In genomic region chr3L:3515280-3516020, dm6 we compare ENCODE assay signal across 1 fruit fly cellular context.
TF ChIP-seq lines count a peak whose summit lies in the region.

Eip63E (plus strand) TSS chr3L:3515751.

TF ChIP-seq in whole organism, embryonic, 481 proteins besides CTCF, POLR2A, EP300 and RAD21 (continued from another document and continues in another):
- TF ChIP-seq Abd-B (GFP tag; optimal IDR thresholded peaks at IDR 0.05; lab: Kevin White, UChicago) (no peak), pzg (GFP tag; optimal IDR thresholded peaks at IDR 0.05; lab: Kevin White, UChicago) (peak; percentile 79), CG11093 (GFP tag; IDR thresholded peaks at IDR 0.05; lab: Robert Waterston, UW) (no peak), cad (GFP tag; optimal IDR thresholded peaks at IDR 0.05; lab: Kevin White, UChicago) (no peak), fu2 (GFP tag; optimal IDR thresholded peaks at IDR 0.05; lab: Kevin White, UChicago) (no peak), CG2116 (GFP tag; optimal IDR thresholded peaks at IDR 0.05; lab: Kevin White, UChicago) (peak; percentile 14), chif (GFP tag; optimal IDR thresholded peaks at IDR 0.05; lab: Kevin White, UChicago) (no peak), CG10431 (GFP tag; optimal IDR thresholded peaks at IDR 0.05; lab: Kevin White, UChicago) (no peak), p53 (GFP tag; optimal IDR thresholded peaks at IDR 0.05; lab: Kevin White, UChicago) (no peak), CkIIα-i1 (GFP tag; IDR thresholded peaks at IDR 0.05; lab: Robert Waterston, UW) (no peak), Lpt (GFP tag; optimal IDR thresholded peaks at IDR 0.05; lab: Kevin White, UChicago) (no peak), Kr (GFP tag; optimal IDR thresholded peaks at IDR 0.05; lab: Kevin White, UChicago) (no peak), CG10321 (GFP tag; IDR thresholded peaks at IDR 0.05; lab: Robert Waterston, UW) (no peak), mld (GFP tag; IDR thresholded peaks at IDR 0.05; lab: Robert Waterston, UW; ENCODE audit: partially characterized antibody) (no peak), CG9215 (GFP tag; IDR thresholded peaks at IDR 0.05; lab: Robert Waterston, UW) (no peak), inv (GFP tag; IDR thresholded peaks at IDR 0.05; lab: Robert Waterston, UW; ENCODE audit: partially characterized antibody) (peak; percentile 26; the same call in 1 of the 2 replicates), Mad (GFP tag; optimal IDR thresholded peaks at IDR 0.05; lab: Kevin White, UChicago) (no peak), ken (GFP tag; IDR thresholded peaks at IDR 0.05; lab: Robert Waterston, UW) (no peak), CG7963 (GFP tag; IDR thresholded peaks at IDR 0.05; lab: Robert Waterston, UW; ENCODE audit: partially characterized antibody) (no peak), ssp (GFP tag; IDR thresholded peaks at IDR 0.05; lab: Robert Waterston, UW) (no peak), fd96Cb (tag; optimal IDR thresholded peaks at IDR 0.05; lab: Kevin White, UChicago) (no peak), Side (GFP tag; optimal IDR thresholded peaks at IDR 0.05; lab: Kevin White, UChicago) (no peak), NfI (GFP tag; optimal IDR thresholded peaks at IDR 0.05; lab: Kevin White, UChicago) (no peak), NC2β (GFP tag; optimal IDR thresholded peaks at IDR 0.05; lab: Kevin White, UChicago) (peak; percentile 8), Dbx (GFP tag; IDR thresholded peaks at IDR 0.05; lab: Robert Waterston, UW) (no peak; the same call in 2 of the 3 replicates), lbe (GFP tag; optimal IDR thresholded peaks at IDR 0.05; lab: Kevin White, UChicago) (no peak), Gsc (GFP tag; IDR thresholded peaks at IDR 0.05; lab: Robert Waterston, UW) (no peak), sima (GFP tag; optimal IDR thresholded peaks at IDR 0.05; lab: Kevin White, UChicago) (no peak), CG7928 (GFP tag; optimal IDR thresholded peaks at IDR 0.05; lab: Kevin White, UChicago) (no peak), CG2712 (tag; optimal IDR thresholded peaks at IDR 0.05; lab: Kevin White, UChicago) (peak; percentile 35), Hsf (GFP tag; optimal IDR thresholded peaks at IDR 0.05; lab: Kevin White, UChicago) (no peak), ci (GFP tag; IDR thresholded peaks at IDR 0.05; lab: Robert Waterston, UW) (peak; percentile 61; the same call in 2 of the 3 replicates), usp (GFP tag; optimal IDR thresholded peaks at IDR 0.05; lab: Kevin White, UChicago) (no peak), gsb-n (tag; optimal IDR thresholded peaks at IDR 0.05; lab: Kevin White, UChicago) (peak; percentile 6), CG8944 (GFP tag; optimal IDR thresholded peaks at IDR 0.05; lab: Kevin White, UChicago) (no peak), CG8281 (tag; optimal IDR thresholded peaks at IDR 0.05; lab: Kevin White, UChicago) (no peak), dm (GFP tag; optimal IDR thresholded peaks at IDR 0.05; lab: Kevin White, UChicago) (peak; percentile 60), lov (optimal IDR thresholded peaks at IDR 0.05; lab: Kevin White, UChicago) (no peak), lov (GFP tag; IDR thresholded peaks at IDR 0.05; lab: Robert Waterston, UW) (no peak), nom (GFP tag; optimal IDR thresholded peaks at IDR 0.05; lab: Kevin White, UChicago) (peak; percentile 72), Atf-2 (GFP tag; optimal IDR thresholded peaks at IDR 0.05; lab: Kevin White, UChicago) (no peak), cas (GFP tag; IDR thresholded peaks at IDR 0.05; lab: Robert Waterston, UW) (no peak), repo (GFP tag; optimal IDR thresholded peaks at IDR 0.05; lab: Kevin White, UChicago) (no peak), CG13624 (GFP tag; optimal IDR thresholded peaks at IDR 0.05; lab: Kevin White, UChicago) (no peak), eve (GFP tag; optimal IDR thresholded peaks at IDR 0.05; lab: Kevin White, UChicago) (no peak), CG10565 (GFP tag; optimal IDR thresholded peaks at IDR 0.05; lab: Kevin White, UChicago) (no peak), Mes4 (GFP tag; optimal IDR thresholded peaks at IDR 0.05; lab: Kevin White, UChicago) (no peak), maf-S (GFP tag; optimal IDR thresholded peaks at IDR 0.05; lab: Kevin White, UChicago) (no peak), NC2α (GFP tag; optimal IDR thresholded peaks at IDR 0.05; lab: Kevin White, UChicago) (no peak), CG9932 (GFP tag; IDR thresholded peaks at IDR 0.05; lab: Robert Waterston, UW) (0 out of 2 replicates have a peak, but pooled peaks have one; percentile 9), Fer3 (tag; optimal IDR thresholded peaks at IDR 0.05; lab: Kevin White, UChicago) (no peak), prd (optimal IDR thresholded peaks at IDR 0.05; lab: Kevin White, UChicago) (no peak), prd (GFP tag; IDR thresholded peaks at IDR 0.05; lab: Robert Waterston, UW) (no peak), bowl (GFP tag; IDR thresholded peaks at IDR 0.05; lab: Robert Waterston, UW) (no peak), Ets65A (GFP tag; lab: Kevin White, UChicago) (no peak), CG1832 (GFP tag; optimal IDR thresholded peaks at IDR 0.05; lab: Kevin White, UChicago) (no peak), CG18011 (GFP tag; optimal IDR thresholded peaks at IDR 0.05; lab: Kevin White, UChicago) (no peak), Adf1 (GFP tag; IDR thresholded peaks at IDR 0.05; lab: Robert Waterston, UW) (peak; percentile 61), HLH3B (GFP tag; IDR thresholded peaks at IDR 0.05; lab: Robert Waterston, UW) (no peak), CG11247 (GFP tag; IDR thresholded peaks at IDR 0.05; lab: Robert Waterston, UW) (no peak), Usf (GFP tag; optimal IDR thresholded peaks at IDR 0.05; lab: Kevin White, UChicago) (no peak), Aef1 (GFP tag; IDR thresholded peaks at IDR 0.05; lab: Robert Waterston, UW) (peak; percentile 38; the same call in 1 of the 3 replicates), CG13296 (GFP tag; optimal IDR thresholded peaks at IDR 0.05; lab: Kevin White, UChicago) (peak; percentile 47), en (GFP tag; optimal IDR thresholded peaks at IDR 0.05; lab: Kevin White, UChicago) (no peak), CG3065 (GFP tag; optimal IDR thresholded peaks at IDR 0.05; lab: Kevin White, UChicago) (no peak), oc (tag; optimal IDR thresholded peaks at IDR 0.05; lab: Kevin White, UChicago) (no peak), gem (tag; optimal IDR thresholded peaks at IDR 0.05; lab: Kevin White, UChicago) (peak; percentile 13), grau (tag; optimal IDR thresholded peaks at IDR 0.05; lab: Kevin White, UChicago) (peak; percentile 12), CG5245 (GFP tag; optimal IDR thresholded peaks at IDR 0.05; lab: Kevin White, UChicago) (no peak), CG6689 (GFP tag; IDR thresholded peaks at IDR 0.05; lab: Robert Waterston, UW) (no peak), CG4282 (GFP tag; optimal IDR thresholded peaks at IDR 0.05; lab: Kevin White, UChicago) (no peak), Hr51 (GFP tag; optimal IDR thresholded peaks at IDR 0.05; lab: Kevin White, UChicago) (no peak), CG15601 (tag; optimal IDR thresholded peaks at IDR 0.05; lab: Kevin White, UChicago) (peak; percentile 0), CG13123 (GFP tag; optimal IDR thresholded peaks at IDR 0.05; lab: Kevin White, UChicago) (no peak), MTF-1 (GFP tag; optimal IDR thresholded peaks at IDR 0.05; lab: Kevin White, UChicago; ENCODE audit: borderline replicate concordance) (peak; percentile 10), CG17359 (tag; optimal IDR thresholded peaks at IDR 0.05; lab: Kevin White, UChicago) (peak; percentile 64), Lhr (GFP tag; optimal IDR thresholded peaks at IDR 0.05; lab: Kevin White, UChicago) (peak; percentile 71), tna (GFP tag; IDR thresholded peaks at IDR 0.05; lab: Robert Waterston, UW; ENCODE audit: partially characterized antibody) (no peak), tll (GFP tag; optimal IDR thresholded peaks at IDR 0.05; lab: Kevin White, UChicago) (no peak), C15 (GFP tag; IDR thresholded peaks at IDR 0.05; lab: Robert Waterston, UW) (no peak), D19B (GFP tag; optimal IDR thresholded peaks at IDR 0.05; lab: Kevin White, UChicago) (no peak), CG42726 (GFP tag; IDR thresholded peaks at IDR 0.05; lab: Robert Waterston, UW; ENCODE audit: partially characterized antibody) (0 out of 2 replicates have a peak, but pooled peaks have one; percentile 31), D (optimal IDR thresholded peaks at IDR 0.05; lab: Kevin White, UChicago) (no peak), D (GFP tag; optimal IDR thresholded peaks at IDR 0.05; lab: Kevin White, UChicago) (no peak), CG43689 (GFP tag; IDR thresholded peaks at IDR 0.05; lab: Robert Waterston, UW) (0 out of 2 replicates have a peak, but pooled peaks have one; percentile 15), wor (GFP tag; IDR thresholded peaks at IDR 0.05; lab: Robert Waterston, UW) (no peak), CG12659 (GFP tag; optimal IDR thresholded peaks at IDR 0.05; lab: Kevin White, UChicago) (peak; percentile 76), CG18476 (GFP tag; optimal IDR thresholded peaks at IDR 0.05; lab: Kevin White, UChicago) (no peak), Atf6 (GFP tag; IDR thresholded peaks at IDR 0.05; lab: Robert Waterston, UW) (peak; percentile 26; the same call in 1 of the 2 replicates), Bdp1 (GFP tag; optimal IDR thresholded peaks at IDR 0.05; lab: Kevin White, UChicago) (no peak), Xbp1 (GFP tag; optimal IDR thresholded peaks at IDR 0.05; lab: Kevin White, UChicago) (no peak), btn (GFP tag; optimal IDR thresholded peaks at IDR 0.05; lab: Kevin White, UChicago) (no peak), z (GFP tag; IDR thresholded peaks at IDR 0.05; lab: Robert Waterston, UW) (no peak), CG7987 (GFP tag; optimal IDR thresholded peaks at IDR 0.05; lab: Kevin White, UChicago) (peak; percentile 8), ftz-f1 (GFP tag; optimal IDR thresholded peaks at IDR 0.05; lab: Kevin White, UChicago) (peak; percentile 95), CG10979 (tag; optimal IDR thresholded peaks at IDR 0.05; lab: Kevin White, UChicago) (peak; percentile 17), HLHmδ (GFP tag; optimal IDR thresholded peaks at IDR 0.05; lab: Kevin White, UChicago) (no peak), CG12104 (GFP tag; optimal IDR thresholded peaks at IDR 0.05; lab: Kevin White, UChicago) (no peak), br (optimal IDR thresholded peaks at IDR 0.05; lab: Kevin White, UChicago) (no peak), Hmr (GFP tag; optimal IDR thresholded peaks at IDR 0.05; lab: Kevin White, UChicago) (peak; percentile 45), Nf-YC (tag; optimal IDR thresholded peaks at IDR 0.05; lab: Kevin White, UChicago) (peak; percentile 62), Rfx (GFP tag; IDR thresholded peaks at IDR 0.05; lab: Robert Waterston, UW) (peak; percentile 29; the same call in 1 of the 2 replicates), CG17385 (GFP tag; optimal IDR thresholded peaks at IDR 0.05; lab: Kevin White, UChicago) (peak; percentile 12), Med (GFP tag; lab: Kevin White, UChicago) (peak; percentile 81), CG31224 (GFP tag; IDR thresholded peaks at IDR 0.05; lab: Robert Waterston, UW) (no peak), trh (GFP tag; optimal IDR thresholded peaks at IDR 0.05; lab: Kevin White, UChicago) (no peak), CG6254 (GFP tag; optimal IDR thresholded peaks at IDR 0.05; lab: Kevin White, UChicago) (peak; percentile 14), CG2120 (GFP tag; optimal IDR thresholded peaks at IDR 0.05; lab: Kevin White, UChicago) (no peak), knrl (GFP tag; IDR thresholded peaks at IDR 0.05; lab: Robert Waterston, UW; ENCODE audit: partially characterized antibody) (peak; percentile 51; the same call in 1 of the 3 replicates), CG6854 (GFP tag; optimal IDR thresholded peaks at IDR 0.05; lab: Kevin White, UChicago) (peak; percentile 23), phol (tag; optimal IDR thresholded peaks at IDR 0.05; lab: Kevin White, UChicago) (no peak), CG14441 (GFP tag; IDR thresholded peaks at IDR 0.05; lab: Robert Waterston, UW) (no peak), hbn (GFP tag; IDR thresholded peaks at IDR 0.05; lab: Robert Waterston, UW; ENCODE audit: partially characterized antibody) (peak; percentile 30; the same call in 1 of the 2 replicates), CoRest (tag; optimal IDR thresholded peaks at IDR 0.05; lab: Kevin White, UChicago) (peak; percentile 23), MBD-R2 (GFP tag; IDR thresholded peaks at IDR 0.05; lab: Robert Waterston, UW) (peak; percentile 70), CG14965 (GFP tag; optimal IDR thresholded peaks at IDR 0.05; lab: Kevin White, UChicago; ENCODE audit: borderline replicate concordance) (no peak), caup (GFP tag; optimal IDR thresholded peaks at IDR 0.05; lab: Kevin White, UChicago; ENCODE audit: severe bottlenecking) (no peak), CG9797 (GFP tag; optimal IDR thresholded peaks at IDR 0.05; lab: Kevin White, UChicago) (peak; percentile 93), sim (GFP tag; IDR thresholded peaks at IDR 0.05; lab: Robert Waterston, UW) (no peak), CG10267 (tag; optimal IDR thresholded peaks at IDR 0.05; lab: Kevin White, UChicago) (peak; percentile 30), kay (GFP tag; optimal IDR thresholded peaks at IDR 0.05; lab: Kevin White, UChicago) (no peak), Neu2 (GFP tag; optimal IDR thresholded peaks at IDR 0.05; lab: Kevin White, UChicago; ENCODE audit: borderline replicate concordance) (no peak), Dfd (GFP tag; optimal IDR thresholded peaks at IDR 0.05; lab: Kevin White, UChicago) (no peak), bcd (GFP tag; optimal IDR thresholded peaks at IDR 0.05; lab: Kevin White, UChicago) (no peak), sens-2 (GFP tag; IDR thresholded peaks at IDR 0.05; lab: Robert Waterston, UW) (no peak), CG5180 (GFP tag; optimal IDR thresholded peaks at IDR 0.05; lab: Kevin White, UChicago) (no peak), Nf-YA (GFP tag; IDR thresholded peaks at IDR 0.05; lab: Robert Waterston, UW) (no peak), CG16779 (GFP tag; IDR thresholded peaks at IDR 0.05; lab: Robert Waterston, UW) (no peak), salm (tag; optimal IDR thresholded peaks at IDR 0.05; lab: Kevin White, UChicago) (no peak), kah (GFP tag; optimal IDR thresholded peaks at IDR 0.05; lab: Kevin White, UChicago) (no peak), gsb (GFP tag; IDR thresholded peaks at IDR 0.05; lab: Robert Waterston, UW) (no peak), da (GFP tag; optimal IDR thresholded peaks at IDR 0.05; lab: Kevin White, UChicago) (no peak), sens (GFP tag; lab: Kevin White, UChicago) (peak; percentile 73), chinmo (GFP tag; IDR thresholded peaks at IDR 0.05; lab: Robert Waterston, UW; ENCODE audit: partially characterized antibody) (peak; percentile 90; the same call in 2 of the 4 replicates), Nf-YB (GFP tag; optimal IDR thresholded peaks at IDR 0.05; lab: Kevin White, UChicago) (no peak), CG1792 (GFP tag; optimal IDR thresholded peaks at IDR 0.05; lab: Kevin White, UChicago) (no peak)
